Fruit fly (Drosophila melanogaster): ENCODE measurements around the gene elm.
A peak's percentile ranks its signal among the peaks of the same experiment; 100 is the strongest.

The elm gene

DNA sequence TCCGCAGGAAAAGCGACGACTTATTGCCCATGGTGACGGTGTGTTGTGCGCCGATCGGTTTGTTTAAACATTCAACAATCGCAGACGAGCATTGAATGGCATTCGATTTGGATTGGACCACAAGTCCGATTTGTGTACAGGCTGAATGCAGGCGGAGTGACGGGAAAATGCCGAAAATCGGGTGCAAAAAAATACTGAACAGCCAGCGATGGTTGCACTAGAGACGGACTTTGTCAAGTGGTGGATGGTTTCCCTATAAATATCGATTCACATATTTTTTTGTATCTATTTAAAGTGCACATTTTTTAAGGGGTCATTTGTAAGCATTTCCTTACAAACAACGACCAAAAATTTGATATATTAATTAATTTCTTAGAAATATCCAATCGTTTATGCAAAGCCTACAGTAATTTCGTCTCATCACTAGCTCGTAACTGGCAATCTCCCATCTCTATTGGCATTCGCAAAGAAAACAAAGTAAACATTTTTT, at the start of gene elm, which contains the start of gene MED27 (continued):
- TF ChIP-seq Xrp1 (GFP tag; IDR thresholded peaks at IDR 0.05) (peak; percentile 95), Hmx (GFP tag; optimal IDR thresholded peaks at IDR 0.05) (peak; percentile 86), ci (GFP tag; IDR thresholded peaks at IDR 0.05) (peak; percentile 91), CG12104 (GFP tag; optimal IDR thresholded peaks at IDR 0.05) (peak; percentile 87), CG7987 (GFP tag; optimal IDR thresholded peaks at IDR 0.05) (peak; percentile 53), knrl (GFP tag; IDR thresholded peaks at IDR 0.05; ENCODE audit: partially characterized antibody) (peak; percentile 98), trem (tag; optimal IDR thresholded peaks at IDR 0.05) (peak; percentile 90), h (optimal IDR thresholded peaks at IDR 0.05) (no peak), row (GFP tag; IDR thresholded peaks at IDR 0.05) (peak; percentile 99), stwl (tag; optimal IDR thresholded peaks at IDR 0.05) (peak; percentile 75), Kr (GFP tag; optimal IDR thresholded peaks at IDR 0.05) (no peak), Vsx1 (GFP tag; optimal IDR thresholded peaks at IDR 0.05) (no peak), nmo (GFP tag; optimal IDR thresholded peaks at IDR 0.05) (peak; percentile 97), Sry-δ (GFP tag; optimal IDR thresholded peaks at IDR 0.05) (peak; percentile 99), CG14860 (GFP tag; IDR thresholded peaks at IDR 0.05; ENCODE audit: partially characterized antibody) (peak; percentile 94), ERR (GFP tag; optimal IDR thresholded peaks at IDR 0.05) (peak; percentile 76), CG2712 (tag; optimal IDR thresholded peaks at IDR 0.05) (peak; percentile 95), dmrt11E (tag; optimal IDR thresholded peaks at IDR 0.05) (peak; percentile 93), BtbVII (GFP tag; optimal IDR thresholded peaks at IDR 0.05) (peak; percentile 81), zfh2 (GFP tag; optimal IDR thresholded peaks at IDR 0.05) (peak; percentile 96), CG11398 (GFP tag; optimal IDR thresholded peaks at IDR 0.05) (peak; percentile 67), onecut (GFP tag; IDR thresholded peaks at IDR 0.05) (peak; percentile 71), CG10366 (GFP tag; IDR thresholded peaks at IDR 0.05) (peak; percentile 92), scrt (GFP tag; optimal IDR thresholded peaks at IDR 0.05) (peak; percentile 72), vfl (GFP tag; optimal IDR thresholded peaks at IDR 0.05) (peak; percentile 94), BEAF-32 (GFP tag; optimal IDR thresholded peaks at IDR 0.05) (peak; percentile 99), Nf-YA (GFP tag; IDR thresholded peaks at IDR 0.05) (peak; percentile 81), CTCF (GFP tag; optimal IDR thresholded peaks at IDR 0.05) (no peak), Spps (tag; optimal IDR thresholded peaks at IDR 0.05) (peak; percentile 81), CG18011 (GFP tag; optimal IDR thresholded peaks at IDR 0.05) (peak; percentile 84), CG18262 (tag; optimal IDR thresholded peaks at IDR 0.05) (peak; percentile 89), Dad (GFP tag; optimal IDR thresholded peaks at IDR 0.05) (peak; percentile 91), inv (GFP tag; IDR thresholded peaks at IDR 0.05; ENCODE audit: partially characterized antibody) (peak; percentile 94), CG3065 (GFP tag; optimal IDR thresholded peaks at IDR 0.05) (peak; percentile 78), danr (GFP tag; IDR thresholded peaks at IDR 0.05) (peak; percentile 92), Deaf1 (tag; optimal IDR thresholded peaks at IDR 0.05) (peak; percentile 68), zf30C (GFP tag; optimal IDR thresholded peaks at IDR 0.05) (no peak), CG30020 (tag; optimal IDR thresholded peaks at IDR 0.05) (peak; percentile 85), bbx (GFP tag; IDR thresholded peaks at IDR 0.05; ENCODE audit: partially characterized antibody) (peak; percentile 84), pzg (GFP tag; optimal IDR thresholded peaks at IDR 0.05) (peak; percentile 87), CG2678 (tag; optimal IDR thresholded peaks at IDR 0.05) (peak; percentile 93), CG13894 (tag; optimal IDR thresholded peaks at IDR 0.05) (peak; percentile 92), ham (GFP tag; IDR thresholded peaks at IDR 0.05) (peak; percentile 80), Scr (GFP tag; IDR thresholded peaks at IDR 0.05; ENCODE audit: partially characterized antibody) (peak; percentile 98), ems (GFP tag; optimal IDR thresholded peaks at IDR 0.05) (peak; percentile 94), lbe (GFP tag; optimal IDR thresholded peaks at IDR 0.05) (peak; percentile 89), CG34376 (GFP tag; optimal IDR thresholded peaks at IDR 0.05) (peak; percentile 83), fd64A (GFP tag; optimal IDR thresholded peaks at IDR 0.05) (no peak), sqz (GFP tag; optimal IDR thresholded peaks at IDR 0.05) (peak; percentile 90), CG33557 (GFP tag; optimal IDR thresholded peaks at IDR 0.05) (peak; percentile 88), Dp (GFP tag; optimal IDR thresholded peaks at IDR 0.05) (peak; percentile 25)

All from whole organism, embryonic.